Fruit fly (Drosophila melanogaster): ENCODE data around the gene wts.

Gene wts

dm6 chr3R:30816200-30816599, 9.8 kb upstream of the wts start:
- no peak for TF ChIP-seq Pif1A (GFP tag; optimal IDR thresholded peaks at IDR 0.05)
- TF ChIP-seq rn (GFP tag; IDR thresholded peaks at IDR 0.05): no peak
- TF ChIP-seq D1 (tag; optimal IDR thresholded peaks at IDR 0.05): no peak
- no peak for TF ChIP-seq CG9948 (tag; optimal IDR thresholded peaks at IDR 0.05)
- TF ChIP-seq CG17806 (tag; optimal IDR thresholded peaks at IDR 0.05): no peak
- TF ChIP-seq Snoo (tag; optimal IDR thresholded peaks at IDR 0.05): no peak
- TF ChIP-seq CG4496 (GFP tag; IDR thresholded peaks at IDR 0.05): 0 out of 3 replicates have a peak, but pooled peaks have one; percentile 13
- no peak for TF ChIP-seq CG8301 (tag; optimal IDR thresholded peaks at IDR 0.05)
- no peak for TF ChIP-seq Ets98B (GFP tag; IDR thresholded peaks at IDR 0.05)

dm6 chr3R:30814597-30815252, 8.3 kb upstream of the wts start:
- TF ChIP-seq CG8159 (tag; optimal IDR thresholded peaks at IDR 0.05) (peak; percentile 59), rn (GFP tag; IDR thresholded peaks at IDR 0.05) (0 out of 2 replicates have a peak, but pooled peaks have one; percentile 24), CG14655 (GFP tag; optimal IDR thresholded peaks at IDR 0.05) (peak; percentile 79), fd96Ca (GFP tag; IDR thresholded peaks at IDR 0.05) (peak; percentile 91), Ets98B (GFP tag; IDR thresholded peaks at IDR 0.05) (peak; percentile 51; the same call in 1 of the 2 replicates), gl (tag; optimal IDR thresholded peaks at IDR 0.05) (no peak), CG4496 (GFP tag; IDR thresholded peaks at IDR 0.05) (peak; percentile 89), CG15710 (tag; optimal IDR thresholded peaks at IDR 0.05) (peak; percentile 46), CG9948 (tag; optimal IDR thresholded peaks at IDR 0.05) (peak; percentile 40), CG13204 (GFP tag; optimal IDR thresholded peaks at IDR 0.05) (no peak), Pif1A (GFP tag; optimal IDR thresholded peaks at IDR 0.05) (peak; percentile 72), CG34367 (tag; optimal IDR thresholded peaks at IDR 0.05) (peak; percentile 45), CG10348 (GFP tag; IDR thresholded peaks at IDR 0.05) (no peak), Snoo (tag; optimal IDR thresholded peaks at IDR 0.05) (no peak), Pif1B (GFP tag; optimal IDR thresholded peaks at IDR 0.05) (peak; percentile 56), EcR (GFP tag; optimal IDR thresholded peaks at IDR 0.05) (no peak), CG8301 (tag; optimal IDR thresholded peaks at IDR 0.05) (peak; percentile 79), D1 (tag; optimal IDR thresholded peaks at IDR 0.05) (no peak), CG32121 (GFP tag; IDR thresholded peaks at IDR 0.05) (peak; percentile 75), CG17806 (tag; optimal IDR thresholded peaks at IDR 0.05) (peak; percentile 38), CG12605 (GFP tag; IDR thresholded peaks at IDR 0.05) (peak; percentile 68)

- peak; percentile 59 for TF ChIP-seq CG15710 (tag; optimal IDR thresholded peaks at IDR 0.05)
- TF ChIP-seq Snoo (tag; optimal IDR thresholded peaks at IDR 0.05): peak; percentile 84
- peak; percentile 85 for TF ChIP-seq Pif1A (GFP tag; optimal IDR thresholded peaks at IDR 0.05)
- TF ChIP-seq CG17806 (tag; optimal IDR thresholded peaks at IDR 0.05): peak; percentile 73
- peak; percentile 76 for TF ChIP-seq CG8301 (tag; optimal IDR thresholded peaks at IDR 0.05)
- TF ChIP-seq fd96Ca (GFP tag; IDR thresholded peaks at IDR 0.05): peak; percentile 57; the same call in 1 of the 3 replicates
- peak; percentile 52 for TF ChIP-seq CG34367 (tag; optimal IDR thresholded peaks at IDR 0.05)
- TF ChIP-seq rn (GFP tag; IDR thresholded peaks at IDR 0.05): peak; percentile 52; the same call in 1 of the 2 replicates
- TF ChIP-seq CG13204 (GFP tag; optimal IDR thresholded peaks at IDR 0.05): no peak
- TF ChIP-seq gl (tag; optimal IDR thresholded peaks at IDR 0.05): peak; percentile 30
- TF ChIP-seq Ets98B (GFP tag; IDR thresholded peaks at IDR 0.05): peak; percentile 87
- peak; percentile 56 for TF ChIP-seq CG9948 (tag; optimal IDR thresholded peaks at IDR 0.05)
- peak; percentile 80 for TF ChIP-seq Pif1B (GFP tag; optimal IDR thresholded peaks at IDR 0.05)
- TF ChIP-seq CG4496 (GFP tag; IDR thresholded peaks at IDR 0.05): peak; percentile 87
- peak; percentile 76 for TF ChIP-seq CG8159 (tag; optimal IDR thresholded peaks at IDR 0.05)
- no peak for TF ChIP-seq CG10348 (GFP tag; IDR thresholded peaks at IDR 0.05)
- peak; percentile 70 for TF ChIP-seq CG14655 (GFP tag; optimal IDR thresholded peaks at IDR 0.05)
- peak; percentile 87 for TF ChIP-seq CG32121 (GFP tag; IDR thresholded peaks at IDR 0.05)
- TF ChIP-seq CG12605 (GFP tag; IDR thresholded peaks at IDR 0.05): peak; percentile 74
- no peak for TF ChIP-seq D1 (tag; optimal IDR thresholded peaks at IDR 0.05)
- TF ChIP-seq EcR (GFP tag; optimal IDR thresholded peaks at IDR 0.05): no peak
Observed at dm6 chr3R:30813903-30814339, 7.5 kb upstream of the wts start.

- TF ChIP-seq Ets98B (GFP tag; IDR thresholded peaks at IDR 0.05) (peak; percentile 29; the same call in 1 of the 2 replicates), CG8301 (tag; optimal IDR thresholded peaks at IDR 0.05) (peak; percentile 12), CG14655 (GFP tag; optimal IDR thresholded peaks at IDR 0.05) (peak; percentile 25), CG15710 (tag; optimal IDR thresholded peaks at IDR 0.05) (no peak), fd96Ca (GFP tag; IDR thresholded peaks at IDR 0.05) (no peak), CG12605 (GFP tag; IDR thresholded peaks at IDR 0.05) (no peak), CG9948 (tag; optimal IDR thresholded peaks at IDR 0.05) (peak; percentile 5), Pif1A (GFP tag; optimal IDR thresholded peaks at IDR 0.05) (peak; percentile 13), Snoo (tag; optimal IDR thresholded peaks at IDR 0.05) (peak; percentile 16)
Observed at dm6 chr3R:30812401-30813207, 6.2 kb upstream of the wts start.

DNA sequence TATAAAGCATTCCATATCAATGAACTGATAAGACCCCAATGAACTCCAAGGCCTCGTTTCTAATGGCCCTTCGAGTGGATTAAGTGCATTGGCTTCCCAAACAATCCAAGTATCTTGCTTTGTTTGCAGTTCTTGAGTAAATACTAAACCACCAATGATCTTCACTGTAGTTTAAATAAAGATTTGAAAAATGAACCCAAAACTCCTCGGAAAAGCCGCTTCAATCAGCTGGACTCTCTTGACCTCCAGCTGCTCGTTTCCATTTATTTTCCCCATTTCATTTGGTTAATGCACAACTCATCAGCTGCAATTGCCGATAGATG, 5.6 kb upstream of the wts start:
- TF ChIP-seq CG14655 (GFP tag; optimal IDR thresholded peaks at IDR 0.05) (no peak), Ets98B (GFP tag; IDR thresholded peaks at IDR 0.05) (no peak), CG8301 (tag; optimal IDR thresholded peaks at IDR 0.05) (no peak), Snoo (tag; optimal IDR thresholded peaks at IDR 0.05) (no peak), Pif1B (GFP tag; optimal IDR thresholded peaks at IDR 0.05) (no peak), CG12605 (GFP tag; IDR thresholded peaks at IDR 0.05) (no peak), CG8159 (tag; optimal IDR thresholded peaks at IDR 0.05) (no peak), fd96Ca (GFP tag; IDR thresholded peaks at IDR 0.05) (no peak), EcR (GFP tag; optimal IDR thresholded peaks at IDR 0.05) (no peak), CG13204 (GFP tag; optimal IDR thresholded peaks at IDR 0.05) (no peak), CG17806 (tag; optimal IDR thresholded peaks at IDR 0.05) (no peak), Pif1A (GFP tag; optimal IDR thresholded peaks at IDR 0.05) (no peak), rn (GFP tag; IDR thresholded peaks at IDR 0.05) (no peak), CG9948 (tag; optimal IDR thresholded peaks at IDR 0.05) (no peak), CG4496 (GFP tag; IDR thresholded peaks at IDR 0.05) (no peak), CG15710 (tag; optimal IDR thresholded peaks at IDR 0.05) (no peak), CG32121 (GFP tag; IDR thresholded peaks at IDR 0.05) (no peak)
